Fruit fly (Drosophila melanogaster) whole organism, adult: ENCODE results near the gene CG42460.

Experiments used
- CG7045 ChIP-seq: fragments of 200-800 bp; sonication (Bioruptor generic); optimal IDR thresholded peaks from 2 replicates; lab custom pipeline; 2017; ENCODE audit warnings: missing biosample characterization, mild to moderate bottlenecking, missing genetic modification characterization
- cnc ChIP-seq, 2 experiments: fragments of >200 bp; optimal IDR thresholded peaks; 2 replicates each; lab custom pipeline; 2017

DNA sequence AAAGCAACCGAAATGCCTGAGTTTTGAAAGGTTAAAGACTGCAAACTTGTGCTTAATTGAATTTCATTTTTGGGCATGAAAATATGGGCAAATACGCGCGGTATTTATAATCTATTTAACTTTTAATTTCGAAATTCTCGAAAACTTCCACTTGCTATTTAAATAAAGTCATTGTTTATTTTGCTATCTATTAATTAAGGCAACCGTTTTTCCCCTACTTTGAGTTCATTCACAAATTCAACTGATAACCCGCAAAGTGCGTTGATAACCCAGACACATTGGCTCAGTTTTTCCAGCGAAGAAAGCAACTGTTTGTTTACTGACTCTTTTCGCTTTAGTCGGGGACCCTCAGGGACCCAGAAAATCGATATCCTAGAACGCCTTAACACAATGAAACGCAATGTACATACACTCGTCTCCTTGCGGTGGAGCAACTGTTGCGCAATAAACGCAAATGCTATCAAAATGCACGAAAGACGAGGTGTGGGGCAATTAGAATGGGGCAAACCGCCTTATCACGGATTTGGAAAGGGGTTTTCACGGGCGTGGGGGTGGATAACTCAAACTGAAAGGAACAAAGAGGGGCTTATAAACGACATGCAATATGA is 16.4 kb downstream of the CG42460 start:
- TF ChIP-seq CG7045 (GFP tag; lab: Kevin White, UChicago) (no peak), cnc (optimal IDR thresholded peaks at IDR 0.05; lab: Kevin White, UChicago) (no peak)
